Comparison of ENCODE assay signal across 5 fruit fly cellular contexts in the genomic region with DNA sequence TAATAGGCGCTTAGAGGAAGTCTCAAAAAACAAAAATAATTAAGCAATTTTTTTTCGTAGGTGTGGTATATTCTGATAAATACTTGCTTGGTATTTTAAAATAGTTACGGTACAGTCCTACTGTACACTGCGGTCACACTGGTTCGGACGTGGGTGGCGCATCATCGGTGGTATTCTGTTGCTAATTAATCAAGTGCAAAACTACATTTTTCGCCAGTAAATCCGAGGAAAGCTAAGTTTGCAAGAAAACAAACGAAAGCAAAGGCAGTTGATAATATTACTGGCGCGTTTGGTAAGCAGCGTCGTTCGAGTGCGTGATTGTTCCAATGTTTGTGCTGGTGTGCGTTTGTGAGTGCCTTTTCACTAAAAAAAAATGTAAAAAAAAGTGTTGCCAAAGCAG.
TF ChIP-seq lines count a peak whose summit lies in the region.

A gene (plus strand): TSS at position 125 of the 400 bp plus-strand sequence.

- TF ChIP-seq CTCF in whole organism, embryonic (GFP tag; optimal IDR thresholded peaks at IDR 0.05; lab: Kevin White, UChicago): peak; percentile 0

TF ChIP-seq in whole organism, adult, 20 proteins besides CTCF, POLR2A, EP300 and RAD21:
- TF ChIP-seq CG11617 (GFP tag; optimal IDR thresholded peaks at IDR 0.05; lab: Kevin White, UChicago) (peak; percentile 16), tj (GFP tag; optimal IDR thresholded peaks at IDR 0.05; lab: Kevin White, UChicago) (no peak), Mnt (GFP tag; optimal IDR thresholded peaks at IDR 0.05; lab: Kevin White, UChicago) (peak; percentile 7), bab1 (GFP tag; optimal IDR thresholded peaks at IDR 0.05; lab: Kevin White, UChicago) (peak; percentile 10), CG1620 (GFP tag; optimal IDR thresholded peaks at IDR 0.05; lab: Kevin White, UChicago) (peak; percentile 11), kay (GFP tag; lab: Kevin White, UChicago; ENCODE audit: borderline replicate concordance) (no peak), Clk (GFP tag; optimal IDR thresholded peaks at IDR 0.05; lab: Kevin White, UChicago) (no peak), CG14711 (tag; optimal IDR thresholded peaks at IDR 0.05; lab: Kevin White, UChicago) (peak; percentile 18), CG33017 (tag; optimal IDR thresholded peaks at IDR 0.05; lab: Kevin White, UChicago) (no peak), CG7101 (tag; optimal IDR thresholded peaks at IDR 0.05; lab: Kevin White, UChicago) (no peak), cnc (optimal IDR thresholded peaks at IDR 0.05; lab: Kevin White, UChicago) (no peak), toe (GFP tag; optimal IDR thresholded peaks at IDR 0.05; lab: Kevin White, UChicago) (no peak)

TF ChIP-seq in whole organism, embryonic, 481 proteins besides CTCF, POLR2A, EP300 and RAD21 (continues in another document):
- no peak for TF ChIP-seq CG1602 (GFP tag; optimal IDR thresholded peaks at IDR 0.05; lab: Kevin White, UChicago)
- no peak for TF ChIP-seq CG31224 (GFP tag; IDR thresholded peaks at IDR 0.05; lab: Robert Waterston, UW)
- no peak for TF ChIP-seq Sox100B (GFP tag; optimal IDR thresholded peaks at IDR 0.05; lab: Kevin White, UChicago)
- TF ChIP-seq CG6765 (GFP tag; optimal IDR thresholded peaks at IDR 0.05; lab: Kevin White, UChicago): peak; percentile 31
- TF ChIP-seq bigmax (GFP tag; optimal IDR thresholded peaks at IDR 0.05; lab: Kevin White, UChicago): no peak
- no peak for TF ChIP-seq CG10543 (GFP tag; optimal IDR thresholded peaks at IDR 0.05; lab: Kevin White, UChicago)
- TF ChIP-seq ro (GFP tag; IDR thresholded peaks at IDR 0.05; lab: Robert Waterston, UW): no peak
- no peak for TF ChIP-seq Sox102F (GFP tag; optimal IDR thresholded peaks at IDR 0.05; lab: Kevin White, UChicago)
- peak; percentile 40 for TF ChIP-seq grau (tag; optimal IDR thresholded peaks at IDR 0.05; lab: Kevin White, UChicago)
- TF ChIP-seq sqz (GFP tag; optimal IDR thresholded peaks at IDR 0.05; lab: Kevin White, UChicago): peak; percentile 85
- no peak for TF ChIP-seq Eip74EF (GFP tag; optimal IDR thresholded peaks at IDR 0.05; lab: Kevin White, UChicago)
- TF ChIP-seq CG6175 (GFP tag; IDR thresholded peaks at IDR 0.05; lab: Robert Waterston, UW): no peak
- TF ChIP-seq CG9817 (tag; optimal IDR thresholded peaks at IDR 0.05; lab: Kevin White, UChicago): no peak
- no peak for TF ChIP-seq chn (GFP tag; optimal IDR thresholded peaks at IDR 0.05; lab: Kevin White, UChicago)
- no peak for TF ChIP-seq CG4282 (GFP tag; optimal IDR thresholded peaks at IDR 0.05; lab: Kevin White, UChicago)
- no peak for TF ChIP-seq Tbp (GFP tag; optimal IDR thresholded peaks at IDR 0.05; lab: Kevin White, UChicago)
- no peak for TF ChIP-seq mam (GFP tag; optimal IDR thresholded peaks at IDR 0.05; lab: Kevin White, UChicago)
- no peak for TF ChIP-seq CG11696 (GFP tag; IDR thresholded peaks at IDR 0.05; lab: Robert Waterston, UW)
- TF ChIP-seq Nf-YB (GFP tag; optimal IDR thresholded peaks at IDR 0.05; lab: Kevin White, UChicago): no peak
- no peak for TF ChIP-seq CG18599 (GFP tag; optimal IDR thresholded peaks at IDR 0.05; lab: Kevin White, UChicago)

TF ChIP-seq in whole organism, prepupa, 60 proteins besides CTCF, POLR2A, EP300 and RAD21:
- peak; percentile 19 for TF ChIP-seq vri (GFP tag; optimal IDR thresholded peaks at IDR 0.05; lab: Kevin White, UChicago)
- TF ChIP-seq CG6163 (GFP tag; IDR thresholded peaks at IDR 0.05; lab: Robert Waterston, UW): no peak
- TF ChIP-seq esn (GFP tag; optimal IDR thresholded peaks at IDR 0.05; lab: Kevin White, UChicago): peak; percentile 27
- TF ChIP-seq Sox14 (GFP tag; optimal IDR thresholded peaks at IDR 0.05; lab: Kevin White, UChicago): peak; percentile 50
- TF ChIP-seq CG15336 (GFP tag; IDR thresholded peaks at IDR 0.05; lab: Robert Waterston, UW): 0 out of 2 replicates have a peak, but pooled peaks have one; percentile 15
- TF ChIP-seq CG8632 (GFP tag; optimal IDR thresholded peaks at IDR 0.05; lab: Kevin White, UChicago): no peak
- peak; percentile 1 for TF ChIP-seq Smox (GFP tag; optimal IDR thresholded peaks at IDR 0.05; lab: Kevin White, UChicago)

TF ChIP-seq in whole organism, pupa, 21 proteins besides CTCF, POLR2A, EP300 and RAD21:
- TF ChIP-seq CG12605 (GFP tag; IDR thresholded peaks at IDR 0.05; lab: Robert Waterston, UW) (no peak), CG32121 (GFP tag; IDR thresholded peaks at IDR 0.05; lab: Robert Waterston, UW) (peak; percentile 14; the same call in 1 of the 2 replicates), CG8301 (tag; optimal IDR thresholded peaks at IDR 0.05; lab: Kevin White, UChicago) (no peak), CG14655 (GFP tag; optimal IDR thresholded peaks at IDR 0.05; lab: Kevin White, UChicago) (no peak), Ets98B (GFP tag; IDR thresholded peaks at IDR 0.05; lab: Robert Waterston, UW) (no peak), CG34367 (tag; optimal IDR thresholded peaks at IDR 0.05; lab: Kevin White, UChicago) (no peak), CG10348 (GFP tag; IDR thresholded peaks at IDR 0.05; lab: Robert Waterston, UW) (no peak), CG17806 (tag; optimal IDR thresholded peaks at IDR 0.05; lab: Kevin White, UChicago) (no peak)

TF ChIP-seq in whole organism, wandering third instar larva, 38 proteins besides CTCF, POLR2A, EP300 and RAD21:
- no peak for TF ChIP-seq Dfd (GFP tag; optimal IDR thresholded peaks at IDR 0.05; lab: Kevin White, UChicago)
- peak; percentile 2 for TF ChIP-seq rgr (GFP tag; optimal IDR thresholded peaks at IDR 0.05; lab: Kevin White, UChicago)
- TF ChIP-seq fru (GFP tag; optimal IDR thresholded peaks at IDR 0.05; lab: Kevin White, UChicago): peak; percentile 19
